Worm (Caenorhabditis elegans): Measurements from ENCODE around the gene Y54G2A.48.

DNA sequence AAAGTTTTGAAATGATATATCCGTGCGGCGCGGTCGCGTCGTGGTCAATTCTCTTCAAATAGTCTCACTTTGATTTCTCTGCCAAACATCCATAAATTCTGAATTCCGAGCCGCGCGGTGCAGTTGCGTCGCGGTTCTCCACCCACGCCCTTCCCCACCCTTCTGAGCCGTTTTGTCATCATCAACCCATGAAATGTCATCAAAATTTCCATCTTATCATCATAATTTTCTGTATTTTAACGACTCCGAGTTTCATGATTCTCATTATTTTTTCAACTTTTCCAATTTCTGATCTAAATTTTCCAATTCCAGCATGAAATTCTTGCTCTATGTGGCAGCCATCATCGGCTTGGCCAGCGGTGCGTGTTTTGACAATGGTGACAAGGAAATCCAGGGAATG lies 9.7 kb upstream of the Y54G2A.48 start, which contains the start of gene clec-84:
- TF ChIP-seq ZK185.1 (tag; optimal IDR thresholded peaks at IDR 0.05; ENCODE audit: poor library complexity, severe bottlenecking) (no peak), pha-4 (tag; optimal IDR thresholded peaks at IDR 0.05) (no peak), cebp-1 (GFP tag; IDR thresholded peaks at IDR 0.05) (no peak), cebp-1 (tag; optimal IDR thresholded peaks at IDR 0.05) (no peak), B0261.1 (tag; optimal IDR thresholded peaks at IDR 0.05) (no peak), snpc-4 (GFP tag; optimal IDR thresholded peaks at IDR 0.05) (no peak), snpc-4 (tag; optimal IDR thresholded peaks at IDR 0.05) (no peak), hsf-1 (GFP tag; IDR thresholded peaks at IDR 0.05) (no peak), ets-4 (GFP tag; optimal IDR thresholded peaks at IDR 0.05) (no peak), lir-1 (GFP tag; conservative IDR thresholded peaks at IDR 0.05) (no peak), C06A6.2 (GFP tag; conservative IDR thresholded peaks at IDR 0.05) (no peak), Y56A3A.18 (GFP tag; IDR thresholded peaks at IDR 0.05) (no peak), mes-4 (tag; optimal IDR thresholded peaks at IDR 0.05) (no peak), ekl-4 (GFP tag; IDR thresholded peaks at IDR 0.05) (no peak), efl-1 (GFP tag; optimal IDR thresholded peaks at IDR 0.05) (no peak), T26A5.8 (tag; optimal IDR thresholded peaks at IDR 0.05) (no peak)
